Worm (Caenorhabditis elegans) whole organism, L4 larva: Measurements from ENCODE around the gene mspn-1.

Experiments
- nhr-11 ChIP-seq: fragments of 150-350 bp; optimal IDR thresholded peaks from 2 replicates; lab custom pipeline; 2014; ENCODE audit warnings: missing biosample characterization, missing genetic modification characterization
- nhr-28 ChIP-seq: fragments of 150-350 bp; optimal IDR thresholded peaks from 2 replicates; lab custom pipeline; 2014; ENCODE audit warnings: missing biosample characterization, missing genetic modification characterization
- nhr-76 ChIP-seq: fragments of 150-350 bp; optimal IDR thresholded peaks from 2 replicates; lab custom pipeline; 2014; ENCODE audit warnings: missing biosample characterization, missing genetic modification characterization
- pha-4 ChIP-seq, 2 experiments: fragments of 150-350 bp in 1 of 2; fragments of 200-800 bp in 1 of 2; sonication (Bioruptor generic) in 1 of 2; IDR thresholded peaks in 1 of 2; optimal IDR thresholded peaks in 1 of 2; 2 replicates each; pipeline versions ENCODE4 v1.3.6 to Lab custom; 2014 to 2022; ENCODE audit warnings: missing genetic modification characterization in 2 of 2, missing genetic modification reagents in 2 of 2, missing biosample characterization in 1 of 2, missing compliant biosample characterization in 1 of 2

ce11 chrIV:10174328-10174727 is 3.4 kb upstream of the mspn-1 start, which contains the start of gene pxf-1:
- TF ChIP-seq pha-4 (GFP tag; IDR thresholded peaks at IDR 0.05; lab: Robert Waterston, UW) (no peak), pha-4 (tag; optimal IDR thresholded peaks at IDR 0.05; lab: Kevin White, UChicago) (no peak), nhr-28 (no peak), nhr-11 (no peak), nhr-76 (tag; lab: Kevin White, UChicago) (no peak)
